Fruit fly (Drosophila melanogaster): ENCODE results near the gene Syx8.
A peak's percentile ranks its signal among the peaks of the same experiment; 100 is the strongest.

The Syx8 gene

dm6 chr3L:16572208-16572607 is 14.6 kb downstream of the Syx8 start:
- no peak for TF ChIP-seq Hr39 (GFP tag; optimal IDR thresholded peaks at IDR 0.05)
- TF ChIP-seq vri (GFP tag; optimal IDR thresholded peaks at IDR 0.05): peak; percentile 37
- no peak for TF ChIP-seq CG11762 (GFP tag; optimal IDR thresholded peaks at IDR 0.05; ENCODE audit: insufficient read depth)
- peak; percentile 54 for TF ChIP-seq fkh (GFP tag; optimal IDR thresholded peaks at IDR 0.05)
- TF ChIP-seq Ets96B (tag; optimal IDR thresholded peaks at IDR 0.05): no peak
- no peak for TF ChIP-seq CG6792 (GFP tag; optimal IDR thresholded peaks at IDR 0.05)

dm6 chr3L:16571739-16572063 is 15.2 kb downstream of the Syx8 start:
- no peak for TF ChIP-seq CG6792 (GFP tag; optimal IDR thresholded peaks at IDR 0.05)
- no peak for TF ChIP-seq Eip78C (GFP tag)
- TF ChIP-seq svp (GFP tag): no peak

dm6 chr3L:16571014-16571738 is 15.7 kb downstream of the Syx8 start:
- no peak for TF ChIP-seq Gug (GFP tag; IDR thresholded peaks at IDR 0.05)
- TF ChIP-seq esn (GFP tag; optimal IDR thresholded peaks at IDR 0.05): no peak
- TF ChIP-seq Eip78C (GFP tag): peak; percentile 35
- 0 out of 2 replicates have a peak, but pooled peaks have one; percentile 22 for TF ChIP-seq CG15336 (GFP tag; IDR thresholded peaks at IDR 0.05)
- peak; percentile 40; the same call in 1 of the 3 replicates for TF ChIP-seq CG8119 (GFP tag; IDR thresholded peaks at IDR 0.05)

- TF ChIP-seq CG32006 (GFP tag; optimal IDR thresholded peaks at IDR 0.05) (no peak), CG4318 (GFP tag; optimal IDR thresholded peaks at IDR 0.05) (no peak), CG11902 (GFP tag; optimal IDR thresholded peaks at IDR 0.05) (no peak), CG8632 (GFP tag; optimal IDR thresholded peaks at IDR 0.05) (no peak), CG11294 (GFP tag; IDR thresholded peaks at IDR 0.05) (no peak), topi (GFP tag; optimal IDR thresholded peaks at IDR 0.05) (no peak), CG6808 (GFP tag; optimal IDR thresholded peaks at IDR 0.05) (no peak)
These were observed 17.4 kb downstream of the Syx8 start for dm6 chr3L:16569456-16569855.

- TF ChIP-seq Smox (GFP tag; optimal IDR thresholded peaks at IDR 0.05) (no peak), eg (GFP tag; IDR thresholded peaks at IDR 0.05) (0 out of 3 replicates have a peak, but pooled peaks have one; percentile 12), CG15336 (GFP tag; IDR thresholded peaks at IDR 0.05) (peak; percentile 50), spab (GFP tag; optimal IDR thresholded peaks at IDR 0.05) (no peak), vri (GFP tag; optimal IDR thresholded peaks at IDR 0.05) (no peak), pdm3 (GFP tag; optimal IDR thresholded peaks at IDR 0.05) (no peak), CG3919 (GFP tag; optimal IDR thresholded peaks at IDR 0.05) (no peak), Eip75B (GFP tag; optimal IDR thresholded peaks at IDR 0.05) (no peak), dsx (GFP tag; optimal IDR thresholded peaks at IDR 0.05; ENCODE audit: poor library complexity, severe bottlenecking) (no peak), CG32006 (GFP tag; optimal IDR thresholded peaks at IDR 0.05) (peak; percentile 24), Hr4 (GFP tag; optimal IDR thresholded peaks at IDR 0.05) (peak; percentile 4), svp (GFP tag) (no peak), CG6854 (GFP tag; optimal IDR thresholded peaks at IDR 0.05) (no peak), CG8119 (GFP tag; IDR thresholded peaks at IDR 0.05) (0 out of 3 replicates have a peak, but pooled peaks have one; percentile 17), CG11294 (GFP tag; IDR thresholded peaks at IDR 0.05) (no peak), Eip78C (GFP tag) (no peak)
These were observed 19.4 kb downstream of the Syx8 start for dm6 chr3L:16567495-16567894.

dm6 chr3L:16566700-16567221 is 20.1 kb downstream of the Syx8 start, which contains the start of gene UQCR-6.4L:
Gene UQCR-6.4L (plus strand): TSS chr3L:16566750.
- TF ChIP-seq fd59A (GFP tag; optimal IDR thresholded peaks at IDR 0.05) (no peak), CG34406 (GFP tag; optimal IDR thresholded peaks at IDR 0.05) (no peak), CG11294 (GFP tag; IDR thresholded peaks at IDR 0.05) (no peak), CG6163 (GFP tag; IDR thresholded peaks at IDR 0.05) (no peak), CG8632 (GFP tag; optimal IDR thresholded peaks at IDR 0.05) (no peak), acj6 (GFP tag; optimal IDR thresholded peaks at IDR 0.05) (no peak), achi (GFP tag; optimal IDR thresholded peaks at IDR 0.05) (no peak), Eip93F (GFP tag; optimal IDR thresholded peaks at IDR 0.05) (no peak), Lpt (GFP tag; optimal IDR thresholded peaks at IDR 0.05) (no peak), CG32006 (GFP tag; optimal IDR thresholded peaks at IDR 0.05) (no peak), CG3919 (GFP tag; optimal IDR thresholded peaks at IDR 0.05) (no peak), Met (GFP tag; optimal IDR thresholded peaks at IDR 0.05) (no peak)

All from whole organism, prepupa.